Worm (Caenorhabditis elegans) whole organism, L2 larva: ENCODE results near the gene F07B7.7.

Experiments used
- C34F6.9 ChIP-seq: fragments of 150-350 bp; optimal IDR thresholded peaks from 2 replicates; lab custom pipeline; 2014; ENCODE audit warnings: missing biosample characterization, missing genetic modification characterization
- R02D3.7 ChIP-seq: fragments of 150-350 bp; optimal IDR thresholded peaks from 2 replicates; lab custom pipeline; 2014; ENCODE audit warnings: missing biosample characterization, missing genetic modification characterization
- ZK546.5 ChIP-seq: sonication (generic microtip); optimal IDR thresholded peaks from 2 replicates; lab custom pipeline; 2017; ENCODE audit warnings: missing biosample characterization, missing genetic modification characterization
- blmp-1 ChIP-seq: sonication (generic microtip); optimal IDR thresholded peaks from 2 replicates; lab custom pipeline; 2017; ENCODE audit warnings: missing genetic modification characterization, mild to moderate bottlenecking, missing compliant biosample characterization, antibody characterized with exemption, moderate library complexity; ENCODE audit not compliant: insufficient read depth
- ceh-16 ChIP-seq: fragments of 150-350 bp; optimal IDR thresholded peaks from 2 replicates; lab custom pipeline; 2014; ENCODE audit warnings: missing biosample characterization, missing genetic modification characterization
- dmd-4 ChIP-seq: sonication (generic microtip); optimal IDR thresholded peaks from 2 replicates; lab custom pipeline; 2017; ENCODE audit warnings: missing biosample characterization, missing genetic modification characterization
- egl-27 ChIP-seq: sonication (generic microtip); optimal IDR thresholded peaks from 3 replicates; lab custom pipeline; 2017; ENCODE audit warnings: missing biosample characterization, missing genetic modification reagents, missing genetic modification characterization
- elt-1 ChIP-seq: fragments of 150-350 bp; optimal IDR thresholded peaks from 2 replicates; lab custom pipeline; 2014; ENCODE audit warnings: missing biosample characterization, missing genetic modification characterization
- nhr-11 ChIP-seq: fragments of 150-350 bp; optimal IDR thresholded peaks from 2 replicates; lab custom pipeline; 2014; ENCODE audit warnings: missing biosample characterization, missing genetic modification characterization
- nhr-21 ChIP-seq: fragments of 150-350 bp; optimal IDR thresholded peaks from 2 replicates; lab custom pipeline; 2014; ENCODE audit warnings: missing biosample characterization, missing genetic modification characterization
- nhr-25 ChIP-seq: fragments of 150-350 bp; sonication (generic microtip); optimal IDR thresholded peaks from 3 replicates; lab custom pipeline; 2014; ENCODE audit warnings: missing biosample characterization, missing genetic modification characterization
- nhr-77 ChIP-seq: fragments of 150-350 bp; optimal IDR thresholded peaks from 2 replicates; lab custom pipeline; 2014; ENCODE audit warnings: missing biosample characterization, missing genetic modification characterization
- unc-39 ChIP-seq: fragments of 150-350 bp; optimal IDR thresholded peaks from 2 replicates; lab custom pipeline; 2014; ENCODE audit warnings: missing biosample characterization, missing genetic modification characterization
- zag-1 ChIP-seq: fragments of 150-350 bp; optimal IDR thresholded peaks from 2 replicates; lab custom pipeline; 2014; ENCODE audit warnings: missing biosample characterization, missing genetic modification characterization

DNA sequence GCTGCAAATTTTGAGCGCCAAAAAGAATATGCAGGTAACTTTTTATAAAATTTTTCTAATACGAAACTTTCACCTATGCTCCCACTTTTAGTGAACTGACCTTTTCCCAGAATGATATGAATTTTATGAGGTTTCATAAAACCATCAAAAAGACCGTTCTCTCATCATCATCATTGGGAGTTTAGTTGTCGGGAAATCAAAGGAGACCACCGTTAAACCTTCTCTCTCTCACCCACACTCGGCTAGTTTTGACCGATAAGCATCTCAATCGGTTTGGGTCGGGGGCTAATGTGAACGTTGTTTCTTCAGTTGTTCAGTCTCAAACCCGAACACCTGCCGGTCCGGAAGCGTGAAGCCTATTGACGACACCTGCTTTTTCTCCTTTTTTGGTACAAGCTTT is 39.2 kb upstream of the F07B7.7 start:
- TF ChIP-seq nhr-21 (tag; lab: Kevin White, UChicago) (no peak), nhr-77 (tag; lab: Kevin White, UChicago) (no peak), ZK546.5 (tag; lab: Kevin White, UChicago) (no peak), nhr-11 (no peak), egl-27 (tag; lab: Kevin White, UChicago) (no peak), dmd-4 (no peak), ceh-16 (tag; lab: Kevin White, UChicago) (no peak), R02D3.7 (no peak), zag-1 (no peak), blmp-1 (no peak), elt-1 (tag; lab: Kevin White, UChicago) (no peak), nhr-25 (tag; lab: Kevin White, UChicago) (no peak), C34F6.9 (tag; lab: Kevin White, UChicago) (no peak), unc-39 (tag; lab: Kevin White, UChicago) (no peak)
